Worm (Caenorhabditis elegans) whole organism, mixed stage, embryonic: ENCODE data around the gene F11C1.7.

Experiments
- M03D4.4 ChIP-seq: sonication (generic microtip); optimal IDR thresholded peaks from 2 replicates; lab custom pipeline; 2017; ENCODE audit warnings: mild to moderate bottlenecking, missing genetic modification characterization, missing compliant biosample characterization
- blmp-1 ChIP-seq: fragments of 150-350 bp; optimal IDR thresholded peaks from 2 replicates; lab custom pipeline; 2014; ENCODE audit warnings: missing biosample characterization, missing genetic modification characterization
- ceh-39 ChIP-seq: fragments of 150-350 bp; optimal IDR thresholded peaks from 2 replicates; lab custom pipeline; 2014; ENCODE audit warnings: missing biosample characterization, missing genetic modification characterization
- ceh-43 ChIP-seq: fragments of 200-800 bp; sonication (Bioruptor generic); optimal IDR thresholded peaks from 2 replicates; lab custom pipeline; 2018; ENCODE audit warnings: mild to moderate bottlenecking, missing genetic modification characterization, moderate library complexity, missing compliant biosample characterization
- ceh-83 ChIP-seq: fragments of 200-800 bp; sonication (Bioruptor generic); optimal IDR thresholded peaks from 2 replicates; lab custom pipeline; 2018; ENCODE audit warnings: mild to moderate bottlenecking, missing genetic modification characterization, missing compliant biosample characterization
- ces-1 ChIP-seq: fragments of 150-350 bp; optimal IDR thresholded peaks from 2 replicates; lab custom pipeline; 2014; ENCODE audit warnings: missing biosample characterization, missing genetic modification reagents, missing genetic modification characterization
- drap-1 ChIP-seq: fragments of 200-800 bp; sonication (Bioruptor generic); optimal IDR thresholded peaks from 3 replicates; lab custom pipeline; 2018; ENCODE audit warnings: mild to moderate bottlenecking, missing genetic modification characterization, missing compliant biosample characterization
- elt-1 ChIP-seq: sonication (generic microtip); optimal IDR thresholded peaks from 2 replicates; lab custom pipeline; 2017; ENCODE audit warnings: missing genetic modification characterization, mild to moderate bottlenecking, missing compliant biosample characterization, antibody characterized with exemption, moderate library complexity, borderline replicate concordance; ENCODE audit not compliant: insufficient read depth
- flh-1 ChIP-seq: fragments of 200-800 bp; sonication (Bioruptor generic); optimal IDR thresholded peaks from 2 replicates; lab custom pipeline; 2018; ENCODE audit warnings: mild to moderate bottlenecking, missing genetic modification characterization, moderate library complexity, missing compliant biosample characterization
- ham-2 ChIP-seq: fragments of 200-800 bp; sonication (Bioruptor generic); optimal IDR thresholded peaks from 2 replicates; lab custom pipeline; 2018; ENCODE audit warnings: mild to moderate bottlenecking, missing genetic modification characterization, missing compliant biosample characterization
- hlh-1 ChIP-seq: fragments of 150-350 bp; optimal IDR thresholded peaks from 2 replicates; lab custom pipeline; 2014; ENCODE audit warnings: missing biosample characterization, missing genetic modification reagents, missing genetic modification characterization
- lin-13 ChIP-seq: fragments of 150-350 bp; optimal IDR thresholded peaks from 2 replicates; lab custom pipeline; 2014; ENCODE audit warnings: missing biosample characterization, missing genetic modification characterization
- lin-32 ChIP-seq: fragments of 200-800 bp; sonication (Bioruptor generic); optimal IDR thresholded peaks from 2 replicates; lab custom pipeline; 2018; ENCODE audit warnings: mild to moderate bottlenecking, missing genetic modification characterization, missing compliant biosample characterization
- lsy-2 ChIP-seq: fragments of 150-350 bp; optimal IDR thresholded peaks from 2 replicates; lab custom pipeline; 2014; ENCODE audit warnings: missing biosample characterization, missing genetic modification characterization
- mab-5 ChIP-seq: fragments of 150-350 bp; optimal IDR thresholded peaks from 2 replicates; lab custom pipeline; 2014; ENCODE audit warnings: missing biosample characterization, missing genetic modification characterization
- mep-1 ChIP-seq: fragments of 150-350 bp; optimal IDR thresholded peaks from 2 replicates; lab custom pipeline; 2017; ENCODE audit warnings: missing biosample characterization, missing genetic modification reagents, missing genetic modification characterization, inconsistent platforms
- nhr-12 ChIP-seq: fragments of 150-350 bp; optimal IDR thresholded peaks from 2 replicates; lab custom pipeline; 2014; ENCODE audit warnings: missing biosample characterization, missing genetic modification characterization
- nhr-2 ChIP-seq: fragments of 150-350 bp; optimal IDR thresholded peaks from 2 replicates; lab custom pipeline; 2014; ENCODE audit warnings: missing biosample characterization, missing genetic modification characterization
- nhr-28 ChIP-seq: fragments of 150-350 bp; optimal IDR thresholded peaks from 2 replicates; lab custom pipeline; 2014; ENCODE audit warnings: missing biosample characterization, missing genetic modification characterization
- nhr-76 ChIP-seq: sonication (generic microtip); optimal IDR thresholded peaks from 2 replicates; lab custom pipeline; 2017; ENCODE audit warnings: missing biosample characterization, missing genetic modification characterization
- pha-4 ChIP-seq: fragments of 150-350 bp; optimal IDR thresholded peaks from 2 replicates; lab custom pipeline; 2018; ENCODE audit warnings: missing biosample characterization, missing genetic modification reagents, missing genetic modification characterization
- sem-2 ChIP-seq: fragments of 200-800 bp; sonication (Bioruptor generic); optimal IDR thresholded peaks from 2 replicates; lab custom pipeline; 2018; ENCODE audit warnings: mild to moderate bottlenecking, missing genetic modification characterization, missing compliant biosample characterization
- snpc-4 ChIP-seq: fragments of 150-350 bp; optimal IDR thresholded peaks from 2 replicates; lab custom pipeline; 2014; ENCODE audit warnings: missing biosample characterization, missing genetic modification characterization
- sptf-1 ChIP-seq: sonication (generic microtip); optimal IDR thresholded peaks from 2 replicates; lab custom pipeline; 2017; ENCODE audit warnings: mild to moderate bottlenecking, missing genetic modification characterization, moderate library complexity, missing compliant biosample characterization
- tbx-8 ChIP-seq: fragments of 200-800 bp; sonication (Bioruptor generic); optimal IDR thresholded peaks from 2 replicates; lab custom pipeline; 2018; ENCODE audit warnings: mild to moderate bottlenecking, missing genetic modification characterization, moderate library complexity, missing compliant biosample characterization
- unc-120 ChIP-seq: sonication (generic microtip); optimal IDR thresholded peaks from 2 replicates; lab custom pipeline; 2017; ENCODE audit warnings: missing genetic modification characterization, missing compliant biosample characterization; ENCODE audit not compliant: poor library complexity, severe bottlenecking
- unc-62 ChIP-seq: fragments of 150-350 bp; optimal IDR thresholded peaks from 2 replicates; lab custom pipeline; 2014; ENCODE audit warnings: missing biosample characterization, missing genetic modification reagents, missing genetic modification characterization
- zip-8 ChIP-seq: fragments of 150-350 bp; optimal IDR thresholded peaks from 2 replicates; lab custom pipeline; 2014; ENCODE audit warnings: missing biosample characterization, missing genetic modification characterization
- ztf-11 ChIP-seq: fragments of 150-350 bp; optimal IDR thresholded peaks from 2 replicates; lab custom pipeline; 2014; ENCODE audit warnings: missing biosample characterization, missing genetic modification characterization

F11C1.7 gene

DNA sequence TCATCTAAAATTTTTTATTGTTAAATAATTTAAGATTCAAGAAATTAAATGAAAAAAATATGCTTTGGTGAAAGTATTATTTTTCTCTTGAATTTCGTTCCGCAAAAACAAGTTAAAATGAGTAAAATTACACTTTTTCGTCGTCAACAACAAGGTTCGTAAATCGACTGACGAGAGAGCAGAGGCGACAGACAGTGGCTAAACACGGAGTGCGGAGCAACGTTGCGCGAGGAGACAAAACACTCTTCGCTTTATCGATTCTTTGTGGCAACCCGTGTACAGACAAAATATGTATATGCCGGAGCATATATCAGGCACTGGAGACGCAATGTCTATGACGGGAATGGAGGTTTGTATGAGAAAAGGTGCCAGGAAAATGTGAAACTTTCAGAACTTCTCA is at the start of gene F11C1.7:
F11C1.7 (plus strand) TSS at position 140 of the 400 bp plus-strand sequence.
- TF ChIP-seq unc-120 (tag; lab: Kevin White, UChicago) (peak; percentile 70), pha-4 (tag; lab: Kevin White, UChicago) (peak; percentile 6), mep-1 (tag; lab: Kevin White, UChicago) (peak; percentile 38), sem-2 (GFP tag; lab: Kevin White, UChicago) (no peak), ceh-39 (peak; percentile 63), snpc-4 (tag; lab: Kevin White, UChicago) (no peak), ham-2 (no peak)

DNA sequence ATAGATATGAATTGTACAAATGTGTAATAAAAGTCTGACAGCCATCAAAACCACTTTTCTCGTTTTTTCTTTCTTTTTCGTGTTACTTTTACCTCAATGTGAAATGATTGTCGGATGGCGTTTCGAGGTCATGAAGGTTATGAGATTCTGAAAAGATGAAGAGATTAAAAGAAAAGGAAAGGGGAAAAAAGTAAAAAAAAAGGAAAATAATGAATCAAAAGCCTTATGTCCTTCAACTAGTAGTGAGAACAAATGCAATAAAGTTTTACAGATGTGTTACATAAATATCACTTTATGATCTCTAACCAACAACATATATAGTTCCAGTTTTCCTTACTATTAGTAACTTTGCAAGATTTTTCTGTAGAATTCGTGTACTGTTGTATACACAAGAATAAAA is 48.3 kb upstream of the F11C1.7 start, which contains the start of gene gmap-3:
gmap-3 (minus strand) TSS at position 148 of the 400 bp plus-strand sequence.
- TF ChIP-seq snpc-4 (tag; lab: Kevin White, UChicago) (no peak), lin-32 (GFP tag; lab: Kevin White, UChicago) (no peak), sptf-1 (tag; lab: Kevin White, UChicago) (no peak), mab-5 (no peak), nhr-76 (tag; lab: Kevin White, UChicago) (no peak), drap-1 (GFP tag; lab: Kevin White, UChicago) (no peak), ham-2 (no peak), unc-62 (GFP tag; lab: Kevin White, UChicago) (no peak)

DNA sequence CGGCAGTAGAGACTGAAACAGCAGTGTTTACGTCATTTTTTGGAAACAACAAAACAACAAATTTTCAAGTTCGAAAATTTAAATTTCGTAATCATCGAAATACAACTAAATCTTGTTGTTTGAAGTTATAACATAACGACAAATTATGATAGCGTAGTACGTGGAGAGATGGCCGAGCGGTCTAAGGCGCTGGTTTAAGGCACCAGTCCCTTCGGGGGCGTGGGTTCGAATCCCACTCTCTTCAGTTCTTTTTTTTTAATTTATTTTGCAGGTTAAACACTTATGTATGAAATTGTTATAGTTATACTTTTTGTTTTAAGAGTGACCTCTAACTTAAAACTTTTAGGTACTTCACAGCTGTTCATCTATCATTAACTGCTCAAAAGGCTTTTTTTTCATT is 46.8 kb upstream of the F11C1.7 start:
- TF ChIP-seq ces-1 (GFP tag; lab: Kevin White, UChicago), result no peak
- no peak for TF ChIP-seq flh-1
- TF ChIP-seq hlh-1, result no peak
- TF ChIP-seq zip-8 (tag; lab: Kevin White, UChicago), result no peak
- TF ChIP-seq nhr-12 (tag; lab: Kevin White, UChicago), result no peak
- no peak for TF ChIP-seq ham-2
- no peak for TF ChIP-seq ceh-43 (GFP tag; lab: Kevin White, UChicago)
- TF ChIP-seq drap-1 (GFP tag; lab: Kevin White, UChicago), result no peak
- no peak for TF ChIP-seq nhr-2
- TF ChIP-seq sptf-1 (tag; lab: Kevin White, UChicago), result no peak
- no peak for TF ChIP-seq lsy-2 (tag; lab: Kevin White, UChicago)

DNA sequence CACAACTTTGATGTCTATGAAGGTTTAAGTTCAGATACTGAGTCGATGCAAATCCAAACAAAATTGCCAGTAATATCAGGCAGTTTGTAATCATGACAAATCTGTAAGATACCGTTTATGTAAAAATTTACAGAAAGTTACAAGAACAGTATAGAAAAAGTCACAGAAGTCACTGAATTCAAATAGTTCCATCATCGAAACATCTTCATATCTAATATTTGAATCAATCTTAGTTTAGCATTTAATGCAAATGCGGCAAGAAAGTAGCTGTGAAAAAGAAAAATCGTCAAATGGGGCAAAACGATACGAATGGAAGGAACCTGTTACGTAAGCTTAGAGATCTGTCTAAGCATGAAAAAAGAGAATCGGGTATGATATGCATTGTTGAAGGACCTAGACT is 46.0 kb upstream of the F11C1.7 start, which contains the start of gene gmap-2:
gmap-2 (minus strand) TSS at position 101 of the 400 bp plus-strand sequence.
- TF ChIP-seq nhr-76 (tag; lab: Kevin White, UChicago) (no peak), drap-1 (GFP tag; lab: Kevin White, UChicago) (no peak), M03D4.4 (tag; lab: Kevin White, UChicago) (no peak), zip-8 (tag; lab: Kevin White, UChicago) (no peak), unc-62 (GFP tag; lab: Kevin White, UChicago) (no peak)

DNA sequence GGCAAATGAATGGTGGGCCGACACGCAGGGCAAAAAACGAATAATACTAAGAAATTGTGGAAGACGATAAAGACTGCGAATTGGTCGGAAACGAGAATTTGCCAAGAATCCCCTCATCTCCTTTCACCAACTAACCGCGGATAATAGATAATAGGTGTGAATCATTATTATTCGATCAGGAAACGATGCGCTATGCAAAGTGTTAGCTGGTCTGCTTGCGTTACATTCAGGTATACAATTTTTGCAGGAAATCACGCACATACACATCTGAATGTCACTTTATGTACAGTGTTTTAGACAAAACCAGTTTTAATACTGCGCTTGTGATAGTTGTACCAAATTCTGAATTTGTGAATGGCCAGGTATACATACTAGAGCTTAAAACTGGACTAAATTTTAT is 44.5 kb upstream of the F11C1.7 start:
- TF ChIP-seq snpc-4 (tag; lab: Kevin White, UChicago) (no peak), sptf-1 (tag; lab: Kevin White, UChicago) (no peak), ceh-39 (no peak), ces-1 (GFP tag; lab: Kevin White, UChicago) (no peak), blmp-1 (tag; lab: Kevin White, UChicago) (no peak), mab-5 (no peak), ceh-43 (GFP tag; lab: Kevin White, UChicago) (no peak)

DNA sequence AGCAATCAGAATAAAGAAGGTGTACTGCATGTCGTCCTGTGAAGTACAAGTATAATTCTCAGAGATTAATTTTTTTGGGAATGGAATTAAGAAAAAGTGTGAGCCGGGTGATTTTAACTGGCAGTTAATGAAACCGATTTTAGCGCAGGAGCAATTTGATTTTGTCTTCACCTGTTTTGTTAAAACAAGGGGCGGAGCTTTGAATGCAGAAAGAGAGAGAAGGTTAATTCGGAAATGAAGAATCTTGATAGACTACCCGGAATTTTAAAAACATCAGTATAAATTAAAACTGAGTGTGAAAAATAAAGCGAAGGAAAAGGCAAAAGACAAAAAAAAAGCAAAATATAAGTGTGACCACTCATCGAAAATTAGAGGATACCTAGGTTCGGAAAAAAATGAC is 42.6 kb upstream of the F11C1.7 start, which contains the start of gene C05E7.3:
C05E7.3 (minus strand) TSS at position 101 of the 400 bp plus-strand sequence.
- TF ChIP-seq flh-1, result no peak
- TF ChIP-seq sem-2 (GFP tag; lab: Kevin White, UChicago), result no peak
- TF ChIP-seq unc-62 (GFP tag; lab: Kevin White, UChicago), result no peak
- no peak for TF ChIP-seq ztf-11 (tag; lab: Kevin White, UChicago)
- no peak for TF ChIP-seq lin-32 (GFP tag; lab: Kevin White, UChicago)
- TF ChIP-seq blmp-1 (tag; lab: Kevin White, UChicago), result no peak
- TF ChIP-seq nhr-2, result no peak
- no peak for TF ChIP-seq lin-13 (tag; lab: Kevin White, UChicago)
- TF ChIP-seq tbx-8 (GFP tag; lab: Kevin White, UChicago), result no peak
- TF ChIP-seq nhr-28, result no peak
- TF ChIP-seq ceh-83 (GFP tag; lab: Kevin White, UChicago), result no peak
- TF ChIP-seq hlh-1, result no peak
- TF ChIP-seq elt-1, result no peak
- no peak for TF ChIP-seq ces-1 (GFP tag; lab: Kevin White, UChicago)
- TF ChIP-seq M03D4.4 (tag; lab: Kevin White, UChicago), result no peak
- TF ChIP-seq nhr-12 (tag; lab: Kevin White, UChicago), result no peak
- TF ChIP-seq ceh-43 (GFP tag; lab: Kevin White, UChicago), result no peak
- TF ChIP-seq, all 35 proteins: peak for 0
